Worm (Caenorhabditis elegans) whole organism, L4 larva: ENCODE results near the gene tmem-135.

ENCODE experiments used
- F49E8.2 ChIP-seq: sonication (generic microtip); optimal IDR thresholded peaks from 2 replicates; lab custom pipeline; 2016; ENCODE audit warnings: missing compliant biosample characterization, mild to moderate bottlenecking, missing genetic modification characterization, borderline replicate concordance
- T20F7.1 ChIP-seq: fragments of 200-800 bp; sonication (Bioruptor generic); optimal IDR thresholded peaks from 2 replicates; lab custom pipeline; 2018; ENCODE audit warnings: mild to moderate bottlenecking, missing genetic modification characterization, missing compliant biosample characterization
- Y48G9A.11 ChIP-seq: fragments of 200-800 bp; sonication (Bioruptor generic); IDR thresholded peaks from 2 replicates; pipeline ENCODE4 v1.3.6; 2022; ENCODE audit warnings: missing genetic modification reagents, missing genetic modification characterization, missing compliant biosample characterization
- aha-1 ChIP-seq: fragments of 150-350 bp; peaks from one replicate; lab custom pipeline; 2014; ENCODE audit warnings: missing biosample characterization, missing genetic modification characterization
- ceh-28 ChIP-seq: fragments of 150-350 bp; optimal IDR thresholded peaks from 2 replicates; lab custom pipeline; 2014; ENCODE audit warnings: missing biosample characterization, missing genetic modification reagents, missing genetic modification characterization
- ceh-62 ChIP-seq: sonication (generic microtip); optimal IDR thresholded peaks from 2 replicates; lab custom pipeline; 2017; ENCODE audit warnings: missing biosample characterization, missing genetic modification characterization
- ceh-82 ChIP-seq: sonication (generic microtip); optimal IDR thresholded peaks from 2 replicates; lab custom pipeline; 2017; ENCODE audit warnings: missing biosample characterization, missing genetic modification characterization
- ctbp-1 ChIP-seq: fragments of 200-800 bp; sonication (Bioruptor generic); IDR thresholded peaks from 2 replicates; pipeline ENCODE4 v1.3.6; 2022; ENCODE audit warnings: missing genetic modification reagents, missing genetic modification characterization, missing compliant biosample characterization
- daf-12 ChIP-seq: fragments of 150-350 bp; optimal IDR thresholded peaks from 2 replicates; lab custom pipeline; 2014; ENCODE audit warnings: missing biosample characterization, missing genetic modification reagents, missing genetic modification characterization
- daf-16 ChIP-seq, 3 experiments: sonication (generic microtip); optimal IDR thresholded peaks; 2 replicates each; lab custom pipeline; 2016 to 2017; ENCODE audit warnings: missing genetic modification characterization in 3 of 3, missing genetic modification reagents in 3 of 3, mild to moderate bottlenecking in 2 of 3, missing compliant biosample characterization in 2 of 3, missing biosample characterization in 1 of 3, moderate library complexity in 1 of 3
- daf-19 ChIP-seq: fragments of 200-800 bp; sonication (Bioruptor generic); conservative IDR thresholded peaks from 2 replicates; pipeline ENCODE4 v1.3.6; 2022; ENCODE audit warnings: missing genetic modification characterization, missing compliant biosample characterization
- dmd-6 ChIP-seq: fragments of 200-800 bp; sonication (Bioruptor generic); IDR thresholded peaks from 2 replicates; pipeline ENCODE4 v1.3.6; 2022; ENCODE audit warnings: missing genetic modification reagents, missing genetic modification characterization, missing compliant biosample characterization
- dpl-1 ChIP-seq: fragments of 150-350 bp; optimal IDR thresholded peaks from 2 replicates; lab custom pipeline; 2014; ENCODE audit warnings: missing biosample characterization, missing genetic modification reagents, missing genetic modification characterization
- dve-1 ChIP-seq: sonication (generic microtip); optimal IDR thresholded peaks from 2 replicates; lab custom pipeline; 2017; ENCODE audit warnings: antibody characterized with exemption, mild to moderate bottlenecking, missing genetic modification characterization, missing compliant biosample characterization; ENCODE audit not compliant: insufficient read depth
- gei-8 ChIP-seq: fragments of 200-800 bp; sonication (Bioruptor generic); optimal IDR thresholded peaks from 2 replicates; lab custom pipeline; 2018; ENCODE audit warnings: mild to moderate bottlenecking, missing genetic modification characterization, missing compliant biosample characterization
- hlh-11 ChIP-seq: fragments of 200-800 bp; sonication (Bioruptor generic); optimal IDR thresholded peaks from 2 replicates; lab custom pipeline; 2018; ENCODE audit warnings: mild to moderate bottlenecking, missing genetic modification characterization, missing compliant biosample characterization
- hlh-30 ChIP-seq: sonication (generic microtip); optimal IDR thresholded peaks from 2 replicates; lab custom pipeline; 2017; ENCODE audit warnings: antibody characterized with exemption, mild to moderate bottlenecking, missing genetic modification characterization, missing compliant biosample characterization; ENCODE audit not compliant: insufficient read depth
- jun-1 ChIP-seq: fragments of 150-350 bp; optimal IDR thresholded peaks from 2 replicates; lab custom pipeline; 2014; ENCODE audit warnings: missing biosample characterization, missing genetic modification reagents, missing genetic modification characterization
- lin-39 ChIP-seq: fragments of 150-350 bp; optimal IDR thresholded peaks from 2 replicates; lab custom pipeline; 2014; ENCODE audit warnings: missing biosample characterization, missing genetic modification reagents, missing genetic modification characterization
- madf-5 ChIP-seq, 2 experiments: fragments of 200-800 bp; sonication (Bioruptor generic); IDR thresholded peaks; 2 replicates each; pipeline ENCODE4 v1.3.6; 2022; ENCODE audit warnings: missing compliant biosample characterization in 2 of 2, missing genetic modification characterization in 2 of 2
- mdl-1 ChIP-seq, 2 experiments: fragments of 150-350 bp in 1 of 2; sonication (generic microtip) in 1 of 2; optimal IDR thresholded peaks; 2 replicates each; lab custom pipeline; 2014 to 2017; ENCODE audit warnings: missing biosample characterization in 2 of 2, missing genetic modification characterization in 2 of 2
- mes-2 ChIP-seq: sonication (generic microtip); optimal IDR thresholded peaks from 2 replicates; lab custom pipeline; 2016; ENCODE audit warnings: missing genotype, mild to moderate bottlenecking, missing genetic modification characterization, missing compliant biosample characterization; ENCODE audit not compliant: poor library complexity, severe bottlenecking
- nhr-102 ChIP-seq: sonication (generic microtip); optimal IDR thresholded peaks from 2 replicates; lab custom pipeline; 2016; ENCODE audit warnings: mild to moderate bottlenecking, missing genetic modification characterization, moderate library complexity, missing compliant biosample characterization
- nhr-28 ChIP-seq: fragments of 150-350 bp; optimal IDR thresholded peaks from 2 replicates; lab custom pipeline; 2014; ENCODE audit warnings: missing biosample characterization, missing genetic modification characterization
- nhr-77 ChIP-seq: fragments of 150-350 bp; optimal IDR thresholded peaks from 2 replicates; lab custom pipeline; 2014; ENCODE audit warnings: missing biosample characterization, missing genetic modification characterization
- php-3 ChIP-seq: fragments of 200-800 bp; sonication (Bioruptor generic); IDR thresholded peaks from 2 replicates; pipeline ENCODE4 v1.3.6; 2022; ENCODE audit warnings: missing genetic modification reagents, missing genetic modification characterization, missing compliant biosample characterization
- pqm-1 ChIP-seq: sonication (generic microtip); optimal IDR thresholded peaks from 2 replicates; lab custom pipeline; 2017; ENCODE audit warnings: missing biosample characterization, missing genetic modification characterization
- spr-1 ChIP-seq: sonication (generic microtip); optimal IDR thresholded peaks from 2 replicates; lab custom pipeline; 2016; ENCODE audit warnings: mild to moderate bottlenecking, missing genetic modification characterization, missing compliant biosample characterization
- tag-97 ChIP-seq: fragments of 200-800 bp; sonication (Bioruptor generic); IDR thresholded peaks from 2 replicates; pipeline ENCODE4 v1.3.6; 2022; ENCODE audit warnings: missing genetic modification characterization, missing compliant biosample characterization
- tra-1 ChIP-seq: fragments of 200-800 bp; sonication (Bioruptor generic); IDR thresholded peaks from 2 replicates; pipeline ENCODE4 v1.3.6; 2022; ENCODE audit warnings: missing genetic modification reagents, missing genetic modification characterization, missing compliant biosample characterization
- unc-62 ChIP-seq, 3 experiments: fragments of 150-350 bp in 1 of 3; sonication (generic microtip); optimal IDR thresholded peaks in 2 of 3; peaks in 1 of 3; 1 replicate in 1 of 3; 2 replicates in 2 of 3; lab custom pipeline; 2014 to 2017; ENCODE audit warnings: missing biosample characterization in 3 of 3, missing genetic modification characterization in 3 of 3, missing genetic modification reagents in 3 of 3, missing genotype in 1 of 3
- zip-11 ChIP-seq: fragments of 200-800 bp; sonication (Bioruptor generic); IDR thresholded peaks from 2 replicates; pipeline ENCODE4 v1.3.6; 2022; ENCODE audit warnings: missing genetic modification characterization, missing compliant biosample characterization
- zip-2 ChIP-seq: fragments of 150-350 bp; optimal IDR thresholded peaks from 2 replicates; lab custom pipeline; 2014; ENCODE audit warnings: missing biosample characterization, missing genetic modification characterization

The tmem-135 gene

ce11 chrX:4682616-4683015 lies 9.1 kb downstream of the tmem-135 start, which contains the start of gene K02G10.15 (continued):
- TF ChIP-seq dpl-1 (GFP tag; lab: Kevin White, UChicago): no peak

- TF ChIP-seq mdl-1 (tag; optimal IDR thresholded peaks at IDR 0.05; lab: Kevin White, UChicago) (peak in 1 of 2 experiments; percentile 23), unc-62 (GFP tag; optimal IDR thresholded peaks at IDR 0.05 in 1 of 2; lab: Kevin White, UChicago) (peak in 1 of 2 experiments; percentile 55), unc-62 (tag; optimal IDR thresholded peaks at IDR 0.05; lab: Kevin White, UChicago) (no peak), zip-2 (no peak), nhr-28 (peak; percentile 33), ctbp-1 (GFP tag; lab: Robert Waterston, UW) (no peak), hlh-30 (tag; lab: Kevin White, UChicago) (peak; percentile 3)
Observed at ce11 chrX:4685579-4685978, 12.1 kb downstream of the tmem-135 start.

ce11 chrX:4691148-4691773 lies 17.8 kb downstream of the tmem-135 start, which contains the start of gene K02G10.5:
TSS of gene K02G10.5 (minus strand) at chrX:4691198.
- TF ChIP-seq aha-1 (tag; lab: Kevin White, UChicago): peak; percentile 62
- TF ChIP-seq lin-39 (tag; lab: Kevin White, UChicago): no peak
- no peak for TF ChIP-seq daf-19 (GFP tag; lab: Robert Waterston, UW)
- peak in 1 of 2 experiments; percentile 79 for TF ChIP-seq unc-62 (GFP tag; optimal IDR thresholded peaks at IDR 0.05 in 1 of 2; lab: Kevin White, UChicago)
- TF ChIP-seq unc-62 (tag; optimal IDR thresholded peaks at IDR 0.05; lab: Kevin White, UChicago): no peak

ce11 chrX:4694611-4695370 lies 21.3 kb downstream of the tmem-135 start:
- no peak for TF ChIP-seq spr-1 (tag; lab: Kevin White, UChicago)
- no peak for TF ChIP-seq ceh-28 (tag; lab: Kevin White, UChicago)
- no peak for TF ChIP-seq pqm-1
- TF ChIP-seq tag-97 (GFP tag; lab: Robert Waterston, UW): no peak
- TF ChIP-seq F49E8.2 (tag; lab: Kevin White, UChicago): no peak
- no peak for TF ChIP-seq ceh-62 (tag; lab: Kevin White, UChicago)
- no peak for TF ChIP-seq gei-8
- TF ChIP-seq, all 104 proteins: peak for 0

ce11 chrX:4698271-4698670 lies 24.8 kb downstream of the tmem-135 start:
- TF ChIP-seq daf-16 (GFP tag; optimal IDR thresholded peaks at IDR 0.05; lab: Kevin White, UChicago) (no peak), daf-16 (tag; optimal IDR thresholded peaks at IDR 0.05; lab: Kevin White, UChicago) (peak; percentile 89), Y48G9A.11 (GFP tag; lab: Robert Waterston, UW) (no peak), mdl-1 (tag; optimal IDR thresholded peaks at IDR 0.05; lab: Kevin White, UChicago) (peak in 1 of 2 experiments; percentile 15), ceh-82 (tag; lab: Kevin White, UChicago) (no peak), mes-2 (peak; percentile 14), tra-1 (0 out of 2 replicates have a peak, but pooled peaks have one; percentile 44), hlh-11 (tag; lab: Kevin White, UChicago) (peak; percentile 80), nhr-102 (tag; lab: Kevin White, UChicago) (peak; percentile 47), php-3 (GFP tag; lab: Robert Waterston, UW) (0 out of 2 replicates have a peak, but pooled peaks have one; percentile 37), dve-1 (tag; lab: Kevin White, UChicago) (peak; percentile 79), nhr-28 (peak; percentile 71), dmd-6 (peak; percentile 66), daf-12 (tag; lab: Kevin White, UChicago) (no peak), nhr-77 (tag; lab: Kevin White, UChicago) (peak; percentile 39), zip-11 (GFP tag; lab: Robert Waterston, UW) (no peak), T20F7.1 (peak; percentile 20), pqm-1 (peak; percentile 67), hlh-30 (tag; lab: Kevin White, UChicago) (peak; percentile 3), jun-1 (tag; lab: Kevin White, UChicago) (no peak), madf-5 (GFP tag; IDR thresholded peaks at IDR 0.05; lab: Robert Waterston, UW) (0 out of 4 replicates have a peak, but pooled peaks of 1 of the 2 experiments have one; percentile 39), aha-1 (tag; lab: Kevin White, UChicago) (peak; percentile 17)
